Fruit fly (Drosophila melanogaster) whole organism, wandering third instar larva: Measurements from ENCODE around the gene Cluap1.

Experiments
- CG32264 ChIP-seq: fragments of 200-800 bp; sonication (Bioruptor generic); optimal IDR thresholded peaks from 2 replicates; lab custom pipeline; 2016; ENCODE audit warnings: missing biosample characterization, missing genetic modification characterization
- CG9705 ChIP-seq: fragments of 200-800 bp; sonication (Bioruptor generic); optimal IDR thresholded peaks from 2 replicates; lab custom pipeline; 2018; ENCODE audit warnings: missing biosample characterization, mild to moderate bottlenecking, missing genetic modification characterization
- CrebA ChIP-seq: fragments of 200-800 bp; sonication (Bioruptor generic); optimal IDR thresholded peaks from 2 replicates; lab custom pipeline; 2016; ENCODE audit warnings: missing biosample characterization, mild to moderate bottlenecking, missing genetic modification characterization, borderline replicate concordance
- Dfd ChIP-seq: fragments of >200 bp; optimal IDR thresholded peaks from 2 replicates; lab custom pipeline; 2017; ENCODE audit warnings: missing biosample characterization, missing genetic modification characterization
- Dif ChIP-seq: fragments of 200-275, 200-300 bp; sonication (Bioruptor generic); optimal IDR thresholded peaks from 2 replicates; lab custom pipeline; 2018; ENCODE audit warnings: missing biosample characterization, missing genetic modification characterization; ENCODE audit not compliant: partially characterized antibody
- GATAd ChIP-seq: sonication (Bioruptor generic); optimal IDR thresholded peaks from 2 replicates; lab custom pipeline; 2016; ENCODE audit warnings: missing biosample characterization, missing genetic modification characterization
- HLH106 ChIP-seq: fragments of 200-800 bp; optimal IDR thresholded peaks from 3 replicates; lab custom pipeline; 2019; ENCODE audit warnings: missing biosample characterization, mild to moderate bottlenecking, missing genetic modification characterization, moderate library complexity
- Hnf4 ChIP-seq: fragments of 200-800 bp; sonication (Bioruptor generic); optimal IDR thresholded peaks from 2 replicates; lab custom pipeline; 2016; ENCODE audit warnings: missing biosample characterization, mild to moderate bottlenecking, missing genetic modification characterization
- Hr78 ChIP-seq: fragments of >200 bp; optimal IDR thresholded peaks from 2 replicates; lab custom pipeline; 2017; ENCODE audit warnings: missing biosample characterization, missing genetic modification characterization
- Hr83 ChIP-seq: fragments of 200-300 bp; sonication (Bioruptor generic); optimal IDR thresholded peaks from 2 replicates; lab custom pipeline; 2016; ENCODE audit warnings: missing biosample characterization, mild to moderate bottlenecking, missing genetic modification characterization, moderate library complexity; ENCODE audit not compliant: poor library complexity, severe bottlenecking
- Jra ChIP-seq: sonication (Bioruptor generic); optimal IDR thresholded peaks from 2 replicates; lab custom pipeline; 2016; ENCODE audit warnings: missing biosample characterization, missing genetic modification characterization
- Mio ChIP-seq: sonication (Bioruptor generic); optimal IDR thresholded peaks from 2 replicates; lab custom pipeline; 2016; ENCODE audit warnings: missing biosample characterization, missing genetic modification characterization
- Myc ChIP-seq: fragments of >200 bp; optimal IDR thresholded peaks from 2 replicates; lab custom pipeline; 2017
- N ChIP-seq: fragments of >200 bp; optimal IDR thresholded peaks from 2 replicates; lab custom pipeline; 2018; ENCODE audit warnings: missing biosample characterization, missing external identifiers, missing genetic modification characterization
- OdsH ChIP-seq: fragments of 200-800 bp; sonication (Bioruptor generic); optimal IDR thresholded peaks from 2 replicates; lab custom pipeline; 2016; ENCODE audit warnings: missing biosample characterization, mild to moderate bottlenecking, missing genetic modification characterization
- Rel ChIP-seq, 2 experiments: fragments of 200-800 bp; sonication (Bioruptor generic) in 1 of 2; optimal IDR thresholded peaks; 2 replicates in 1 of 2; 3 replicates in 1 of 2; lab custom pipeline; 2016 to 2019; ENCODE audit warnings: mild to moderate bottlenecking in 2 of 2, missing biosample characterization in 2 of 2, missing genetic modification characterization in 2 of 2, moderate library complexity in 1 of 2
- Vsx2 ChIP-seq: fragments of 200-300, 225-300 bp; sonication (Bioruptor generic); optimal IDR thresholded peaks from 2 replicates; lab custom pipeline; 2018; ENCODE audit warnings: missing biosample characterization, missing genetic modification characterization; ENCODE audit not compliant: partially characterized antibody
- dl ChIP-seq, 2 experiments: fragments of 175-275, 200-275 bp in 1 of 2; fragments of 200-275 bp in 1 of 2; sonication (Bioruptor generic); optimal IDR thresholded peaks; lab custom pipeline; 2018; ENCODE audit warnings: mild to moderate bottlenecking in 2 of 2, missing biosample characterization in 2 of 2, missing genetic modification characterization in 2 of 2, moderate library complexity in 2 of 2; ENCODE audit not compliant: partially characterized antibody in 2 of 2, insufficient read depth in 1 of 2
- dmrt93B ChIP-seq: fragments of 200-800 bp; sonication (Bioruptor generic); optimal IDR thresholded peaks from 2 replicates; lab custom pipeline; 2018; ENCODE audit warnings: missing biosample characterization, mild to moderate bottlenecking, missing genetic modification characterization
- dsf ChIP-seq: sonication (Bioruptor generic); optimal IDR thresholded peaks from 2 replicates; lab custom pipeline; 2016; ENCODE audit warnings: missing biosample characterization, missing genetic modification characterization, borderline replicate concordance
- ey ChIP-seq: fragments of 200-800 bp; sonication (Bioruptor generic); optimal IDR thresholded peaks from 2 replicates; lab custom pipeline; 2016; ENCODE audit warnings: missing biosample characterization, missing genetic modification characterization
- foxo ChIP-seq, 2 experiments: fragments of 200-800 bp; sonication (Bioruptor generic); optimal IDR thresholded peaks; 2 replicates in 1 of 2; 3 replicates in 1 of 2; lab custom pipeline; 2016 to 2017; ENCODE audit warnings: missing biosample characterization in 2 of 2, missing genetic modification characterization in 2 of 2
- fru ChIP-seq: fragments of 200-800 bp; sonication (Bioruptor generic); optimal IDR thresholded peaks from 3 replicates; lab custom pipeline; 2016; ENCODE audit warnings: missing biosample characterization, mild to moderate bottlenecking, missing genetic modification characterization
- h ChIP-seq: fragments of 200-800 bp; sonication (Bioruptor generic); optimal IDR thresholded peaks from 3 replicates; lab custom pipeline; 2016; ENCODE audit warnings: missing biosample characterization, mild to moderate bottlenecking, missing genetic modification characterization
- jim ChIP-seq: fragments of 175-275, 200-325 bp; sonication (Bioruptor generic); optimal IDR thresholded peaks from 2 replicates; lab custom pipeline; 2016; ENCODE audit warnings: missing biosample characterization, mild to moderate bottlenecking, missing genetic modification characterization
- pan ChIP-seq: fragments of >200 bp; optimal IDR thresholded peaks from 2 replicates; lab custom pipeline; 2017
- psq ChIP-seq: fragments of 200-800 bp; sonication (Bioruptor generic); optimal IDR thresholded peaks from 3 replicates; lab custom pipeline; 2017; ENCODE audit warnings: missing biosample characterization, mild to moderate bottlenecking, missing genetic modification characterization, moderate library complexity
- rgr ChIP-seq: fragments of 200-800 bp; sonication (Bioruptor generic); optimal IDR thresholded peaks from 3 replicates; lab custom pipeline; 2016; ENCODE audit warnings: missing biosample characterization, mild to moderate bottlenecking, missing genetic modification characterization
- sage ChIP-seq: fragments of 200-800 bp; sonication (Bioruptor generic); optimal IDR thresholded peaks from 2 replicates; lab custom pipeline; 2016; ENCODE audit warnings: missing biosample characterization, mild to moderate bottlenecking, missing genetic modification characterization
- tai ChIP-seq: sonication (Bioruptor generic); optimal IDR thresholded peaks from 2 replicates; lab custom pipeline; 2016; ENCODE audit warnings: missing biosample characterization, missing genetic modification characterization
- usp ChIP-seq: fragments of >200 bp; optimal IDR thresholded peaks from 2 replicates; lab custom pipeline; 2017; ENCODE audit warnings: missing biosample characterization, missing genetic modification characterization
- woc ChIP-seq: sonication (Bioruptor generic); optimal IDR thresholded peaks from 2 replicates; lab custom pipeline; 2016; ENCODE audit warnings: missing biosample characterization, mild to moderate bottlenecking, missing genetic modification characterization

The Cluap1 gene

DNA sequence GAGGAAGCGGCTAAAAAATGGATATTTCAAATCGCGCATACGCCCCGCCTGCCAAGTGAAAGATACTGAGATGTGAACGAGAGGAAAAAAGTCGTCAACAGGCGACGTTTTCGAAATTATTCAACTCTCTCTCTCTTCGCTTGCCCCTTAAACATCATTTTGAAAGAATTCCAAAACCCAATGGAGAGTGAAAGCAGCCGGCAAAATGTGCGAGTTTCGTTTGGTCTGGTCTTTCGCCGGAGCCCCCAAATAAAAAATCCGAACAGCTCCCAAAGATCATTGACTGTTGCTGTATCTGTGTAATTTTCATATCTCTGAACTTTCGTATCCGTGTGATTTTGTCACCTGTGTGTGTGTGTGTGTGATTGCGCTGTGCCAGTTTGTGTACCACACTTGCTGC, 32.1 kb downstream of the Cluap1 start:
- TF ChIP-seq CG32264 (GFP tag; lab: Kevin White, UChicago) (no peak), N (no peak), Dif (no peak), CrebA (GFP tag; lab: Kevin White, UChicago) (no peak), Jra (GFP tag; lab: Kevin White, UChicago) (no peak), CG9705 (GFP tag; lab: Kevin White, UChicago) (no peak), usp (GFP tag; lab: Kevin White, UChicago) (no peak), woc (GFP tag; lab: Kevin White, UChicago) (no peak), ey (no peak), Dfd (GFP tag; lab: Kevin White, UChicago) (no peak), sage (GFP tag; lab: Kevin White, UChicago) (no peak), fru (GFP tag; lab: Kevin White, UChicago) (no peak), pan (lab: Kevin White, UChicago) (no peak), foxo (GFP tag; optimal IDR thresholded peaks at IDR 0.05; lab: Kevin White, UChicago) (no peak), Hr78 (GFP tag; lab: Kevin White, UChicago) (no peak), Rel (GFP tag; optimal IDR thresholded peaks at IDR 0.05; lab: Kevin White, UChicago) (no peak), Rel (tag; optimal IDR thresholded peaks at IDR 0.05; lab: Kevin White, UChicago) (no peak), h (GFP tag; lab: Kevin White, UChicago) (no peak), psq (GFP tag; lab: Kevin White, UChicago) (no peak), GATAd (GFP tag; lab: Kevin White, UChicago) (no peak)

DNA sequence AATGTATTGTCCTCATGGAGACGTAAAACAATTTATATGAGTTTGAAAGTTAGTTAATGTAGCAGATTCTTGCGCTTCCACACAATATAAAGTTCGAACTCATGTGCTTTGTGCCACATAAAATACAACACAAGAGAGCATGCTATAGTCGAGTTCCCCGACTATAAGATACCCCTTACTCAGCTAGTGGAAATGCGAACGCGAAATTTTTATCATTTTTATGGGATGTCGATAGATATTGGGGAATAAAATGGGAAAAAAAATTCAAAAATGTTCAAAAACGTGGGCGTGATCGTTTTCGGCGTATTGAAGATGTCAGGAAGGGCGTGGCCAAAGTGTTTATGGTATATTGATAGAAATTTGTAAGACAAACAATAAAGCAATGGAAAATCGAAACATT, 33.3 kb downstream of the Cluap1 start:
- no peak for TF ChIP-seq Hr78 (GFP tag; lab: Kevin White, UChicago)
- no peak for TF ChIP-seq N
- no peak for TF ChIP-seq HLH106 (tag; lab: Kevin White, UChicago)
- no peak for TF ChIP-seq usp (GFP tag; lab: Kevin White, UChicago)
- TF ChIP-seq jim (GFP tag; lab: Kevin White, UChicago): no peak
- TF ChIP-seq Myc (lab: Kevin White, UChicago): no peak
- TF ChIP-seq fru (GFP tag; lab: Kevin White, UChicago): no peak
- TF ChIP-seq Rel (GFP tag; optimal IDR thresholded peaks at IDR 0.05; lab: Kevin White, UChicago): no peak
- no peak for TF ChIP-seq Rel (tag; optimal IDR thresholded peaks at IDR 0.05; lab: Kevin White, UChicago)
- TF ChIP-seq psq (GFP tag; lab: Kevin White, UChicago): no peak
- TF ChIP-seq sage (GFP tag; lab: Kevin White, UChicago): no peak
- no peak for TF ChIP-seq Mio (GFP tag; lab: Kevin White, UChicago)
- TF ChIP-seq ey: no peak
- TF ChIP-seq rgr (GFP tag; lab: Kevin White, UChicago): no peak
- TF ChIP-seq CG9705 (GFP tag; lab: Kevin White, UChicago): no peak
- TF ChIP-seq dsf (GFP tag; lab: Kevin White, UChicago): no peak
- no peak for TF ChIP-seq dmrt93B (GFP tag; lab: Kevin White, UChicago)
- TF ChIP-seq CG32264 (GFP tag; lab: Kevin White, UChicago): no peak
- no peak for TF ChIP-seq Hr83 (GFP tag; lab: Kevin White, UChicago)
- TF ChIP-seq OdsH: no peak

DNA sequence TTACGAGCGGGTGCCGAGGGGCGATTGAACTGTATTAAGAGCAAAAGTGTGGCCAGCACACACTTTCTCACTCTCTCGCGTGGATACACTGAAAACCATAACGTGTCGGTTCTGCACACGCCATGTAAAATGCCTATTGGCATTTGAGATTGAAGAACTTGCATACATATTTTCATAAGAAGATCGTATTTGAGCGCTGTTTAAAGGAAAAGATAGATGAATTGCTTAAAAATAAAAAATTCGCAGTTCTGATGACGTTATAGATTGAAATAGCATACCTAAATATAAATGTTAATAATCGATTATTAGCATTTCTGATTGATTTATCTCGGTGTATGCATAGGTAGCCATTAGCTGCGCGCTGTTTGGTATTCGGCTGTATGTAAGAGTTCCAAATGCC, 35.0 kb downstream of the Cluap1 start:
- TF ChIP-seq Dif (no peak), Hnf4 (GFP tag; lab: Kevin White, UChicago) (no peak), tai (GFP tag; lab: Kevin White, UChicago) (no peak), psq (GFP tag; lab: Kevin White, UChicago) (no peak), Vsx2 (GFP tag; lab: Kevin White, UChicago) (no peak), fru (GFP tag; lab: Kevin White, UChicago) (no peak), dsf (GFP tag; lab: Kevin White, UChicago) (no peak)

DNA sequence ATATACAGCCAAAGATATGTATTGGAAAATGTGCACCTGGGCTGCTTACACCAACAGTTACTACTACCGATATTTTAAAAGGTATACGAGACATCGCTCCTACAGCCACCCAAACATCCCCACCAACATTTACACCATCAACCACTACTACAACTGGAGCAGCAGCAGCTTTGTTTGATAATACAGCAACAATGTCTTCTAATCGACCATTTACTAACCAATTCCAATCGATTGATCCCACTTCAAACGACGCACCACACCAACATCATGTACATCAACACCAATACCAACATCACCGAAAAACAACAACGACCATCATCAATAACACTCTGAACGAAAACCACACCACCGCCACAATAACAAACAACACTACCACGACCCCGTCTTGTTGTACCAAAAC, 41.9 kb downstream of the Cluap1 start:
- TF ChIP-seq ey: no peak
- TF ChIP-seq Hnf4 (GFP tag; lab: Kevin White, UChicago): no peak
- no peak for TF ChIP-seq dl (GFP tag; optimal IDR thresholded peaks at IDR 0.05; lab: Kevin White, UChicago; ENCODE audit: insufficient read depth in 1 of 2, partially characterized antibody in 2 of 2)
